Worm (Caenorhabditis elegans) whole organism, late embryonic: ENCODE data around the gene manf-1.

Experiments
- C08G9.2 ChIP-seq: sonication (generic microtip); optimal IDR thresholded peaks from 2 replicates; lab custom pipeline; 2016; ENCODE audit warnings: mild to moderate bottlenecking, missing genetic modification characterization, moderate library complexity, missing compliant biosample characterization
- C38D4.7 ChIP-seq: fragments of 200-800 bp; sonication (Bioruptor generic); optimal IDR thresholded peaks from 2 replicates; lab custom pipeline; 2018; ENCODE audit warnings: mild to moderate bottlenecking, missing genetic modification characterization, moderate library complexity, missing compliant biosample characterization
- F13H6.1 ChIP-seq: sonication (generic microtip); optimal IDR thresholded peaks from 2 replicates; lab custom pipeline; 2016; ENCODE audit warnings: missing genetic modification characterization, missing compliant biosample characterization
- ceh-22 ChIP-seq: sonication (generic microtip); optimal IDR thresholded peaks from 2 replicates; lab custom pipeline; 2017; ENCODE audit warnings: missing biosample characterization, missing genetic modification characterization
- ceh-34 ChIP-seq: sonication (generic microtip); optimal IDR thresholded peaks from 2 replicates; lab custom pipeline; 2016; ENCODE audit warnings: mild to moderate bottlenecking, missing genetic modification characterization, missing compliant biosample characterization
- ceh-6 ChIP-seq: fragments of 200-800 bp; sonication (Bioruptor generic); optimal IDR thresholded peaks from 2 replicates; lab custom pipeline; 2018; ENCODE audit warnings: mild to moderate bottlenecking, missing genetic modification characterization, missing compliant biosample characterization
- ets-4 ChIP-seq: sonication (generic microtip); optimal IDR thresholded peaks from 2 replicates; lab custom pipeline; 2016; ENCODE audit warnings: missing genetic modification characterization, missing compliant biosample characterization
- fkh-10 ChIP-seq: fragments of 150-350 bp; optimal IDR thresholded peaks from 2 replicates; lab custom pipeline; 2014; ENCODE audit warnings: missing biosample characterization, missing genetic modification reagents, missing genetic modification characterization
- lin-11 ChIP-seq: fragments of 200-800 bp; sonication (Bioruptor generic); optimal IDR thresholded peaks from 2 replicates; lab custom pipeline; 2018; ENCODE audit warnings: mild to moderate bottlenecking, missing genetic modification characterization, missing compliant biosample characterization
- nhr-11 ChIP-seq: fragments of 150-350 bp; optimal IDR thresholded peaks from 2 replicates; lab custom pipeline; 2014; ENCODE audit warnings: missing biosample characterization, missing genetic modification characterization
- pat-9 ChIP-seq: fragments of 200-800 bp; sonication (Bioruptor generic); optimal IDR thresholded peaks from 2 replicates; lab custom pipeline; 2018; ENCODE audit warnings: mild to moderate bottlenecking, missing genetic modification characterization, moderate library complexity, missing compliant biosample characterization
- pha-2 ChIP-seq: sonication (generic microtip); optimal IDR thresholded peaks from 2 replicates; lab custom pipeline; 2017; ENCODE audit warnings: mild to moderate bottlenecking, missing genetic modification characterization, missing compliant biosample characterization
- ref-2 ChIP-seq: sonication (generic microtip); optimal IDR thresholded peaks from 2 replicates; lab custom pipeline; 2016; ENCODE audit warnings: missing genetic modification characterization, missing compliant biosample characterization
- sox-4 ChIP-seq: sonication (generic microtip); optimal IDR thresholded peaks from 2 replicates; lab custom pipeline; 2017; ENCODE audit warnings: mild to moderate bottlenecking, missing genetic modification characterization, inconsistent platforms, missing compliant biosample characterization

ce11 chrIV:2892395-2892786 is 35.8 kb downstream of the manf-1 start, which contains the start of gene Y54G2A.18:
- TF ChIP-seq ceh-34 (tag; lab: Kevin White, UChicago), result no peak
- TF ChIP-seq pha-2 (tag; lab: Kevin White, UChicago), result no peak
- no peak for TF ChIP-seq ets-4 (tag; lab: Kevin White, UChicago)
- TF ChIP-seq nhr-11 (tag; lab: Kevin White, UChicago), result no peak
- no peak for TF ChIP-seq fkh-10 (GFP tag; lab: Kevin White, UChicago)
- TF ChIP-seq ceh-22 (tag; lab: Kevin White, UChicago), result no peak
- TF ChIP-seq C08G9.2 (tag; lab: Kevin White, UChicago), result no peak
- TF ChIP-seq pat-9 (tag; lab: Kevin White, UChicago), result no peak
- no peak for TF ChIP-seq ref-2 (tag; lab: Kevin White, UChicago)
- no peak for TF ChIP-seq sox-4 (tag; lab: Kevin White, UChicago)
- TF ChIP-seq F13H6.1 (tag; lab: Kevin White, UChicago), result no peak
- no peak for TF ChIP-seq lin-11
- TF ChIP-seq ceh-6 (GFP tag; lab: Kevin White, UChicago), result no peak
- no peak for TF ChIP-seq C38D4.7 (GFP tag; lab: Kevin White, UChicago)
